Worm (Caenorhabditis elegans) whole organism, late embryonic: ENCODE results near the gene F31B12.3.
A peak's percentile ranks its signal among the peaks of the same experiment; 100 is the strongest.

Experiments
- C08G9.2 ChIP-seq: sonication (generic microtip); optimal IDR thresholded peaks from 2 replicates; lab custom pipeline; 2016; ENCODE audit warnings: mild to moderate bottlenecking, missing genetic modification characterization, moderate library complexity, missing compliant biosample characterization
- C38D4.7 ChIP-seq: fragments of 200-800 bp; sonication (Bioruptor generic); optimal IDR thresholded peaks from 2 replicates; lab custom pipeline; 2018; ENCODE audit warnings: mild to moderate bottlenecking, missing genetic modification characterization, moderate library complexity, missing compliant biosample characterization
- F13H6.1 ChIP-seq: sonication (generic microtip); optimal IDR thresholded peaks from 2 replicates; lab custom pipeline; 2016; ENCODE audit warnings: missing genetic modification characterization, missing compliant biosample characterization
- K02D7.2 ChIP-seq: sonication (generic microtip); optimal IDR thresholded peaks from 2 replicates; lab custom pipeline; 2017; ENCODE audit warnings: mild to moderate bottlenecking, missing genetic modification characterization, missing compliant biosample characterization
- Y22D7AL.16 ChIP-seq: sonication (generic microtip); optimal IDR thresholded peaks from 2 replicates; lab custom pipeline; 2016; ENCODE audit warnings: missing genetic modification characterization, missing compliant biosample characterization
- ahr-1 ChIP-seq: sonication (generic microtip); optimal IDR thresholded peaks from 2 replicates; lab custom pipeline; 2016; ENCODE audit warnings: missing genetic modification characterization, missing compliant biosample characterization
- ceh-14 ChIP-seq: sonication (generic microtip); optimal IDR thresholded peaks from 2 replicates; lab custom pipeline; 2016; ENCODE audit warnings: missing genotype, missing genetic modification characterization, missing compliant biosample characterization
- ceh-18 ChIP-seq: sonication (generic microtip); optimal IDR thresholded peaks from 2 replicates; lab custom pipeline; 2016; ENCODE audit warnings: missing genetic modification characterization, missing compliant biosample characterization
- ceh-19 ChIP-seq: fragments of 200-800 bp; sonication (Bioruptor generic); optimal IDR thresholded peaks from 2 replicates; lab custom pipeline; 2018; ENCODE audit warnings: mild to moderate bottlenecking, missing genetic modification characterization, missing compliant biosample characterization
- ceh-24 ChIP-seq: sonication (generic microtip); optimal IDR thresholded peaks from 2 replicates; lab custom pipeline; 2016; ENCODE audit warnings: mild to moderate bottlenecking, missing genetic modification characterization, missing compliant biosample characterization
- ceh-31 ChIP-seq: sonication (generic microtip); optimal IDR thresholded peaks from 2 replicates; lab custom pipeline; 2016; ENCODE audit warnings: missing genetic modification characterization, missing compliant biosample characterization
- ceh-48 ChIP-seq: sonication (generic microtip); optimal IDR thresholded peaks from 2 replicates; lab custom pipeline; 2016; ENCODE audit warnings: missing genetic modification characterization, inconsistent platforms, missing compliant biosample characterization
- ceh-6 ChIP-seq: fragments of 200-800 bp; sonication (Bioruptor generic); optimal IDR thresholded peaks from 2 replicates; lab custom pipeline; 2018; ENCODE audit warnings: mild to moderate bottlenecking, missing genetic modification characterization, missing compliant biosample characterization
- ceh-9 ChIP-seq: sonication (generic microtip); optimal IDR thresholded peaks from 2 replicates; lab custom pipeline; 2016; ENCODE audit warnings: mild to moderate bottlenecking, missing genetic modification characterization, inconsistent platforms, missing compliant biosample characterization
- che-1 ChIP-seq: sonication (generic microtip); optimal IDR thresholded peaks from 2 replicates; lab custom pipeline; 2016; ENCODE audit warnings: mild to moderate bottlenecking, missing genetic modification characterization, missing compliant biosample characterization
- dmd-4 ChIP-seq: sonication (generic microtip); optimal IDR thresholded peaks from 2 replicates; lab custom pipeline; 2016; ENCODE audit warnings: borderline replicate concordance, missing genetic modification characterization, missing compliant biosample characterization
- elt-2 ChIP-seq: sonication (generic microtip); optimal IDR thresholded peaks from 2 replicates; lab custom pipeline; 2016; ENCODE audit warnings: missing genetic modification reagents, missing genetic modification characterization, missing compliant biosample characterization
- elt-4 ChIP-seq: sonication (generic microtip); optimal IDR thresholded peaks from 2 replicates; lab custom pipeline; 2016; ENCODE audit warnings: missing genetic modification characterization, missing compliant biosample characterization
- eyg-1 ChIP-seq: sonication (generic microtip); optimal IDR thresholded peaks from 2 replicates; lab custom pipeline; 2016; ENCODE audit warnings: missing genotype, missing genetic modification characterization, missing compliant biosample characterization
- fkh-10 ChIP-seq: fragments of 150-350 bp; optimal IDR thresholded peaks from 2 replicates; lab custom pipeline; 2014; ENCODE audit warnings: missing biosample characterization, missing genetic modification reagents, missing genetic modification characterization
- fkh-6 ChIP-seq: sonication (generic microtip); optimal IDR thresholded peaks from 2 replicates; lab custom pipeline; 2016; ENCODE audit warnings: missing genetic modification characterization, missing compliant biosample characterization
- gmeb-2 ChIP-seq: sonication (generic microtip); optimal IDR thresholded peaks from 2 replicates; lab custom pipeline; 2016; ENCODE audit warnings: missing genetic modification characterization, inconsistent platforms, missing compliant biosample characterization
- hlh-15 ChIP-seq: sonication (generic microtip); optimal IDR thresholded peaks from 2 replicates; lab custom pipeline; 2016; ENCODE audit warnings: missing genetic modification characterization, missing compliant biosample characterization
- hlh-30 ChIP-seq: sonication (generic microtip); optimal IDR thresholded peaks from 2 replicates; lab custom pipeline; 2017; ENCODE audit warnings: antibody characterized with exemption, missing genetic modification characterization, missing compliant biosample characterization; ENCODE audit not compliant: insufficient read depth
- lim-6 ChIP-seq: sonication (generic microtip); optimal IDR thresholded peaks from 2 replicates; lab custom pipeline; 2016; ENCODE audit warnings: missing genetic modification characterization, missing compliant biosample characterization
- lin-11 ChIP-seq: fragments of 200-800 bp; sonication (Bioruptor generic); optimal IDR thresholded peaks from 2 replicates; lab custom pipeline; 2018; ENCODE audit warnings: mild to moderate bottlenecking, missing genetic modification characterization, missing compliant biosample characterization
- madf-2 ChIP-seq: sonication (generic microtip); optimal IDR thresholded peaks from 2 replicates; lab custom pipeline; 2017; ENCODE audit warnings: missing genetic modification characterization, missing compliant biosample characterization
- mec-3 ChIP-seq: sonication (generic microtip); optimal IDR thresholded peaks from 2 replicates; lab custom pipeline; 2016; ENCODE audit warnings: borderline replicate concordance, missing genetic modification characterization, missing compliant biosample characterization
- nfya-1 ChIP-seq: sonication (generic microtip); optimal IDR thresholded peaks from 2 replicates; lab custom pipeline; 2017; ENCODE audit warnings: missing genetic modification characterization, mild to moderate bottlenecking, missing compliant biosample characterization, antibody characterized with exemption, moderate library complexity
- nhr-11 ChIP-seq: fragments of 150-350 bp; optimal IDR thresholded peaks from 2 replicates; lab custom pipeline; 2014; ENCODE audit warnings: missing biosample characterization, missing genetic modification characterization
- nhr-232 ChIP-seq: sonication (generic microtip); optimal IDR thresholded peaks from 2 replicates; lab custom pipeline; 2016; ENCODE audit warnings: missing genetic modification characterization, missing compliant biosample characterization
- npax-4 ChIP-seq: sonication (generic microtip); optimal IDR thresholded peaks from 2 replicates; lab custom pipeline; 2016; ENCODE audit warnings: missing genetic modification characterization, missing compliant biosample characterization
- pag-3 ChIP-seq: sonication (generic microtip); optimal IDR thresholded peaks from 2 replicates; lab custom pipeline; 2016; ENCODE audit warnings: missing compliant biosample characterization, missing genetic modification characterization, borderline replicate concordance
- pat-9 ChIP-seq: fragments of 200-800 bp; sonication (Bioruptor generic); optimal IDR thresholded peaks from 2 replicates; lab custom pipeline; 2018; ENCODE audit warnings: mild to moderate bottlenecking, missing genetic modification characterization, moderate library complexity, missing compliant biosample characterization
- pax-1 ChIP-seq: fragments of 150-350 bp; optimal IDR thresholded peaks from 2 replicates; lab custom pipeline; 2014; ENCODE audit warnings: missing biosample characterization, missing genetic modification characterization
- pha-2 ChIP-seq: sonication (generic microtip); optimal IDR thresholded peaks from 2 replicates; lab custom pipeline; 2017; ENCODE audit warnings: mild to moderate bottlenecking, missing genetic modification characterization, missing compliant biosample characterization
- ref-2 ChIP-seq: sonication (generic microtip); optimal IDR thresholded peaks from 2 replicates; lab custom pipeline; 2016; ENCODE audit warnings: missing genetic modification characterization, missing compliant biosample characterization
- rnt-1 ChIP-seq: sonication (generic microtip); optimal IDR thresholded peaks from 2 replicates; lab custom pipeline; 2016; ENCODE audit warnings: missing genetic modification characterization, missing compliant biosample characterization
- sox-4 ChIP-seq: sonication (generic microtip); optimal IDR thresholded peaks from 2 replicates; lab custom pipeline; 2017; ENCODE audit warnings: mild to moderate bottlenecking, missing genetic modification characterization, inconsistent platforms, missing compliant biosample characterization
- tbx-2 ChIP-seq: sonication (generic microtip); optimal IDR thresholded peaks from 2 replicates; lab custom pipeline; 2016; ENCODE audit warnings: missing genetic modification characterization, missing compliant biosample characterization
- tbx-7 ChIP-seq: sonication (generic microtip); optimal IDR thresholded peaks from 2 replicates; lab custom pipeline; 2016; ENCODE audit warnings: missing genotype, missing genetic modification characterization, missing compliant biosample characterization
- unc-3 ChIP-seq, 2 experiments: fragments of 200-800 bp in 1 of 2; sonication (Bioruptor generic) in 1 of 2; sonication (generic microtip) in 1 of 2; conservative IDR thresholded peaks in 1 of 2; optimal IDR thresholded peaks in 1 of 2; 2 replicates each; pipeline versions ENCODE4 v1.3.6 to Lab custom; 2016 to 2022; ENCODE audit warnings: missing compliant biosample characterization in 2 of 2, missing genetic modification characterization in 2 of 2, missing genetic modification reagents in 1 of 2
- unc-42 ChIP-seq: sonication (generic microtip); optimal IDR thresholded peaks from 2 replicates; lab custom pipeline; 2016; ENCODE audit warnings: missing genotype, missing genetic modification characterization, missing compliant biosample characterization
- unc-55 ChIP-seq: sonication (generic microtip); optimal IDR thresholded peaks from 2 replicates; lab custom pipeline; 2017; ENCODE audit warnings: missing biosample characterization, missing genetic modification reagents, missing genetic modification characterization
- zip-5 ChIP-seq: sonication (generic microtip); optimal IDR thresholded peaks from 2 replicates; lab custom pipeline; 2016; ENCODE audit warnings: missing genetic modification characterization, missing compliant biosample characterization

Gene F31B12.3

ce11 chrX:10838550-10838949 lies 18.1 kb upstream of the F31B12.3 start, which contains the start of gene plc-1:
Gene plc-1, minus strand, starts transcription at chrX:10838650.
- TF ChIP-seq pag-3 (tag; lab: Kevin White, UChicago) (no peak), unc-42 (no peak), rnt-1 (tag; lab: Kevin White, UChicago) (no peak), ceh-31 (no peak), nhr-11 (no peak), eyg-1 (tag; lab: Kevin White, UChicago) (no peak), ahr-1 (tag; lab: Kevin White, UChicago) (no peak), pax-1 (tag; lab: Kevin White, UChicago) (no peak), Y22D7AL.16 (no peak), lin-11 (tag; lab: Kevin White, UChicago) (no peak), fkh-10 (GFP tag; lab: Kevin White, UChicago) (no peak), hlh-30 (tag; lab: Kevin White, UChicago) (no peak), gmeb-2 (tag; lab: Kevin White, UChicago) (no peak), ceh-48 (tag; lab: Kevin White, UChicago) (no peak), hlh-15 (tag; lab: Kevin White, UChicago) (no peak), tbx-2 (tag; lab: Kevin White, UChicago) (no peak), ceh-14 (no peak), K02D7.2 (tag; lab: Kevin White, UChicago) (no peak)

- TF ChIP-seq mec-3 (tag; lab: Kevin White, UChicago) (no peak), F13H6.1 (tag; lab: Kevin White, UChicago) (no peak), pag-3 (tag; lab: Kevin White, UChicago) (no peak), zip-5 (no peak), lim-6 (tag; lab: Kevin White, UChicago) (no peak), lin-11 (tag; lab: Kevin White, UChicago) (no peak), tbx-2 (tag; lab: Kevin White, UChicago) (no peak), ceh-24 (tag; lab: Kevin White, UChicago) (no peak), C08G9.2 (no peak), ceh-31 (no peak), tbx-7 (tag; lab: Kevin White, UChicago) (no peak), pat-9 (tag; lab: Kevin White, UChicago) (no peak), elt-4 (no peak)
Observed at ce11 chrX:10837609-10838008, 17.2 kb upstream of the F31B12.3 start.

ce11 chrX:10834568-10834967 lies 14.2 kb upstream of the F31B12.3 start:
- no peak for TF ChIP-seq unc-3 (GFP tag; conservative IDR thresholded peaks at IDR 0.05; lab: Robert Waterston, UW)
- no peak for TF ChIP-seq unc-3 (tag; optimal IDR thresholded peaks at IDR 0.05; lab: Kevin White, UChicago)
- TF ChIP-seq unc-55 (GFP tag; lab: Kevin White, UChicago): peak; percentile 61

ce11 chrX:10821160-10821559 lies 749 bp upstream of the F31B12.3 start:
- TF ChIP-seq hlh-15 (tag; lab: Kevin White, UChicago) (no peak), tbx-2 (tag; lab: Kevin White, UChicago) (peak; percentile 38), C38D4.7 (GFP tag; lab: Kevin White, UChicago) (peak; percentile 52), elt-2 (peak; percentile 38), Y22D7AL.16 (peak; percentile 62), madf-2 (peak; percentile 48), sox-4 (tag; lab: Kevin White, UChicago) (peak; percentile 43), dmd-4 (tag; lab: Kevin White, UChicago) (no peak), unc-42 (no peak), ceh-9 (peak; percentile 29), npax-4 (no peak), ref-2 (tag; lab: Kevin White, UChicago) (peak; percentile 34), ceh-48 (tag; lab: Kevin White, UChicago) (peak; percentile 29), nhr-232 (peak; percentile 52), pag-3 (tag; lab: Kevin White, UChicago) (no peak), ceh-31 (peak; percentile 48), lin-11 (tag; lab: Kevin White, UChicago) (peak; percentile 45), ceh-18 (peak; percentile 17), ceh-6 (GFP tag; lab: Kevin White, UChicago) (peak; percentile 72), ceh-19 (GFP tag; lab: Kevin White, UChicago) (peak; percentile 6), F13H6.1 (tag; lab: Kevin White, UChicago) (no peak), ahr-1 (tag; lab: Kevin White, UChicago) (peak; percentile 71), fkh-6 (tag; lab: Kevin White, UChicago) (no peak), che-1 (tag; lab: Kevin White, UChicago) (peak; percentile 57), eyg-1 (tag; lab: Kevin White, UChicago) (no peak), tbx-7 (tag; lab: Kevin White, UChicago) (peak; percentile 5), nfya-1 (tag; lab: Kevin White, UChicago) (no peak), pha-2 (tag; lab: Kevin White, UChicago) (no peak)
